Worm (Caenorhabditis elegans) whole organism, midembryonic: Measurements from ENCODE around the gene scd-1.

Experiments used
- T22C8.4 ChIP-seq: fragments of 200-800 bp; sonication (Bioruptor generic); IDR thresholded peaks from 2 replicates; pipeline ENCODE4 v1.3.6; 2022; ENCODE audit warnings: missing genetic modification characterization, missing compliant biosample characterization
- cog-1 ChIP-seq: sonication (generic microtip); optimal IDR thresholded peaks from 2 replicates; lab custom pipeline; 2016; ENCODE audit warnings: missing genetic modification characterization, missing compliant biosample characterization
- flt-1 ChIP-seq: fragments of 200-800 bp; sonication (Bioruptor generic); IDR thresholded peaks from 2 replicates; pipeline ENCODE4 v1.3.6; 2022; ENCODE audit warnings: missing genetic modification characterization, missing compliant biosample characterization
- klf-2 ChIP-seq: fragments of 200-800 bp; sonication (Bioruptor generic); conservative IDR thresholded peaks from 2 replicates; pipeline ENCODE4 v1.3.6; 2022; ENCODE audit warnings: missing genetic modification reagents, missing genetic modification characterization, missing compliant biosample characterization
- med-1 ChIP-seq: sonication (generic microtip); optimal IDR thresholded peaks from 2 replicates; lab custom pipeline; 2017; ENCODE audit warnings: missing genetic modification characterization, mild to moderate bottlenecking, missing compliant biosample characterization, antibody characterized with exemption, missing genetic modification reagents; ENCODE audit not compliant: insufficient read depth
- ref-1 ChIP-seq: fragments of 200-800 bp; sonication (Bioruptor generic); conservative IDR thresholded peaks from 2 replicates; pipeline ENCODE4 v1.3.6; 2022; ENCODE audit warnings: missing genetic modification reagents, missing genetic modification characterization, missing compliant biosample characterization
- ztf-29 ChIP-seq: fragments of 200-800 bp; sonication (Bioruptor generic); IDR thresholded peaks from 2 replicates; pipeline ENCODE4 v1.3.6; 2022; ENCODE audit warnings: missing genetic modification reagents, missing genetic modification characterization, missing compliant biosample characterization

- TF ChIP-seq med-1 (GFP tag; lab: Kevin White, UChicago) (no peak), klf-2 (GFP tag; lab: Robert Waterston, UW) (no peak), flt-1 (GFP tag; lab: Robert Waterston, UW) (no peak), T22C8.4 (no peak), ztf-29 (GFP tag; lab: Robert Waterston, UW) (no peak), ref-1 (GFP tag; lab: Robert Waterston, UW) (no peak), cog-1 (tag; lab: Kevin White, UChicago) (no peak)
Observed at ce11 chrX:12523071-12523483, 2.5 kb downstream of the scd-1 start.
